Fruit fly (Drosophila melanogaster): ENCODE measurements around the gene CG9578.

CG9578 gene

dm6 chrX:20173464-20173995 lies 3.5 kb downstream of the CG9578 start, which contains the start of gene AnxB10 (continued):
- TF ChIP-seq zen (tag; optimal IDR thresholded peaks at IDR 0.05) (no peak), ttk (GFP tag; IDR thresholded peaks at IDR 0.05) (peak; percentile 59), CG14965 (GFP tag; optimal IDR thresholded peaks at IDR 0.05; ENCODE audit: borderline replicate concordance) (no peak), ind (GFP tag; optimal IDR thresholded peaks at IDR 0.05) (peak; percentile 73), CG30020 (tag; optimal IDR thresholded peaks at IDR 0.05) (no peak), prd (optimal IDR thresholded peaks at IDR 0.05) (no peak), prd (GFP tag; IDR thresholded peaks at IDR 0.05) (peak; percentile 44; the same call in 2 of the 3 replicates), CG11093 (GFP tag; IDR thresholded peaks at IDR 0.05) (peak; percentile 68; the same call in 1 of the 3 replicates), fru (optimal IDR thresholded peaks at IDR 0.05) (no peak), psq (GFP tag; optimal IDR thresholded peaks at IDR 0.05) (no peak), Bgb (GFP tag; IDR thresholded peaks at IDR 0.05; ENCODE audit: partially characterized antibody) (no peak), CG3163 (GFP tag; optimal IDR thresholded peaks at IDR 0.05) (peak; percentile 3), CG12071 (GFP tag; optimal IDR thresholded peaks at IDR 0.05) (peak; percentile 44), dpn (GFP tag; optimal IDR thresholded peaks at IDR 0.05) (peak; percentile 40 to 44), dimm (GFP tag; IDR thresholded peaks at IDR 0.05) (no peak), insv (GFP tag; optimal IDR thresholded peaks at IDR 0.05) (no peak), inv (GFP tag; IDR thresholded peaks at IDR 0.05; ENCODE audit: partially characterized antibody) (no peak), CG7839 (tag; optimal IDR thresholded peaks at IDR 0.05) (peak; percentile 72), ci (GFP tag; IDR thresholded peaks at IDR 0.05) (no peak), Ssrp (tag; optimal IDR thresholded peaks at IDR 0.05) (peak; percentile 31), CG12236 (GFP tag; optimal IDR thresholded peaks at IDR 0.05) (no peak), kay (GFP tag; optimal IDR thresholded peaks at IDR 0.05) (no peak), CG4404 (GFP tag; IDR thresholded peaks at IDR 0.05) (0 out of 2 replicates have a peak, but pooled peaks have one; percentile 28), br (optimal IDR thresholded peaks at IDR 0.05) (no peak), Hr3 (GFP tag; optimal IDR thresholded peaks at IDR 0.05) (peak; percentile 26), CG17328 (GFP tag; IDR thresholded peaks at IDR 0.05) (no peak), H2.0 (GFP tag; IDR thresholded peaks at IDR 0.05) (no peak), nau (GFP tag; optimal IDR thresholded peaks at IDR 0.05) (no peak), CG6254 (GFP tag; optimal IDR thresholded peaks at IDR 0.05) (peak; percentile 32), gro (GFP tag; optimal IDR thresholded peaks at IDR 0.05) (no peak), ems (GFP tag; optimal IDR thresholded peaks at IDR 0.05) (peak; percentile 47), CG17385 (GFP tag; optimal IDR thresholded peaks at IDR 0.05) (peak; percentile 39), ara (GFP tag; IDR thresholded peaks at IDR 0.05) (0 out of 2 replicates have a peak, but pooled peaks have one; percentile 22), CG9215 (GFP tag; IDR thresholded peaks at IDR 0.05) (peak; percentile 29; the same call in 1 of the 2 replicates), kni (GFP tag; optimal IDR thresholded peaks at IDR 0.05) (no peak), en (GFP tag; optimal IDR thresholded peaks at IDR 0.05) (peak; percentile 33), esg (GFP tag; conservative IDR thresholded peaks at IDR 0.05) (peak; percentile 58), tll (GFP tag; optimal IDR thresholded peaks at IDR 0.05) (no peak), CG18599 (GFP tag; optimal IDR thresholded peaks at IDR 0.05) (peak; percentile 76), dysf (GFP tag; IDR thresholded peaks at IDR 0.05) (peak; percentile 73), trh (GFP tag; optimal IDR thresholded peaks at IDR 0.05) (no peak), Jarid2 (GFP tag; optimal IDR thresholded peaks at IDR 0.05) (peak; percentile 10), CG4360 (GFP tag; IDR thresholded peaks at IDR 0.05) (no peak), fd102C (GFP tag; optimal IDR thresholded peaks at IDR 0.05) (no peak), CG2889 (GFP tag; IDR thresholded peaks at IDR 0.05) (no peak), CG34224 (GFP tag; IDR thresholded peaks at IDR 0.05; ENCODE audit: partially characterized antibody) (no peak), CG4282 (GFP tag; optimal IDR thresholded peaks at IDR 0.05) (no peak), CG2712 (tag; optimal IDR thresholded peaks at IDR 0.05) (peak; percentile 61), Dip3 (GFP tag; optimal IDR thresholded peaks at IDR 0.05) (peak; percentile 48), CG33213 (GFP tag; optimal IDR thresholded peaks at IDR 0.05) (no peak), zfh2 (GFP tag; optimal IDR thresholded peaks at IDR 0.05) (peak; percentile 25)
